Worm (Caenorhabditis elegans) whole organism, late embryonic: Measurements from ENCODE around the gene F42A9.17.
A peak's percentile ranks its signal among the peaks of the same experiment; 100 is the strongest.

ENCODE experiments used
- C08G9.2 ChIP-seq: sonication (generic microtip); optimal IDR thresholded peaks from 2 replicates; lab custom pipeline; 2016; ENCODE audit warnings: mild to moderate bottlenecking, missing genetic modification characterization, moderate library complexity, missing compliant biosample characterization
- C38D4.7 ChIP-seq: fragments of 200-800 bp; sonication (Bioruptor generic); optimal IDR thresholded peaks from 2 replicates; lab custom pipeline; 2018; ENCODE audit warnings: mild to moderate bottlenecking, missing genetic modification characterization, moderate library complexity, missing compliant biosample characterization
- F13H6.1 ChIP-seq: sonication (generic microtip); optimal IDR thresholded peaks from 2 replicates; lab custom pipeline; 2016; ENCODE audit warnings: missing genetic modification characterization, missing compliant biosample characterization
- K02D7.2 ChIP-seq: sonication (generic microtip); optimal IDR thresholded peaks from 2 replicates; lab custom pipeline; 2017; ENCODE audit warnings: mild to moderate bottlenecking, missing genetic modification characterization, missing compliant biosample characterization
- T23F11.4 ChIP-seq: fragments of 200-800 bp; sonication (Bioruptor generic); optimal IDR thresholded peaks from 2 replicates; lab custom pipeline; 2018; ENCODE audit warnings: mild to moderate bottlenecking, missing genetic modification characterization, missing compliant biosample characterization
- ama-1 ChIP-seq: fragments of 150-350 bp; optimal IDR thresholded peaks from 2 replicates; lab custom pipeline; 2014
- ceh-14 ChIP-seq: sonication (generic microtip); optimal IDR thresholded peaks from 2 replicates; lab custom pipeline; 2016; ENCODE audit warnings: missing genotype, missing genetic modification characterization, missing compliant biosample characterization
- ceh-2 ChIP-seq: sonication (generic microtip); optimal IDR thresholded peaks from 2 replicates; lab custom pipeline; 2016; ENCODE audit warnings: missing genotype, missing genetic modification characterization, missing compliant biosample characterization
- ceh-22 ChIP-seq: sonication (generic microtip); optimal IDR thresholded peaks from 2 replicates; lab custom pipeline; 2017; ENCODE audit warnings: missing biosample characterization, missing genetic modification characterization
- ceh-31 ChIP-seq: sonication (generic microtip); optimal IDR thresholded peaks from 2 replicates; lab custom pipeline; 2016; ENCODE audit warnings: missing genetic modification characterization, missing compliant biosample characterization
- ceh-6 ChIP-seq: fragments of 200-800 bp; sonication (Bioruptor generic); optimal IDR thresholded peaks from 2 replicates; lab custom pipeline; 2018; ENCODE audit warnings: mild to moderate bottlenecking, missing genetic modification characterization, missing compliant biosample characterization
- che-1 ChIP-seq: sonication (generic microtip); optimal IDR thresholded peaks from 2 replicates; lab custom pipeline; 2016; ENCODE audit warnings: mild to moderate bottlenecking, missing genetic modification characterization, missing compliant biosample characterization
- dve-1 ChIP-seq: sonication (generic microtip); optimal IDR thresholded peaks from 2 replicates; lab custom pipeline; 2017; ENCODE audit warnings: antibody characterized with exemption, mild to moderate bottlenecking, missing genetic modification characterization, missing compliant biosample characterization
- elt-2 ChIP-seq: sonication (generic microtip); optimal IDR thresholded peaks from 2 replicates; lab custom pipeline; 2016; ENCODE audit warnings: missing genetic modification reagents, missing genetic modification characterization, missing compliant biosample characterization
- elt-4 ChIP-seq: sonication (generic microtip); optimal IDR thresholded peaks from 2 replicates; lab custom pipeline; 2016; ENCODE audit warnings: missing genetic modification characterization, missing compliant biosample characterization
- ets-4 ChIP-seq: sonication (generic microtip); optimal IDR thresholded peaks from 2 replicates; lab custom pipeline; 2016; ENCODE audit warnings: missing genetic modification characterization, missing compliant biosample characterization
- fkh-10 ChIP-seq: fragments of 150-350 bp; optimal IDR thresholded peaks from 2 replicates; lab custom pipeline; 2014; ENCODE audit warnings: missing biosample characterization, missing genetic modification reagents, missing genetic modification characterization
- hlh-13 ChIP-seq: fragments of 200-800 bp; sonication (Bioruptor generic); optimal IDR thresholded peaks from 2 replicates; lab custom pipeline; 2018; ENCODE audit warnings: mild to moderate bottlenecking, missing genetic modification characterization, missing compliant biosample characterization
- hlh-15 ChIP-seq: sonication (generic microtip); optimal IDR thresholded peaks from 2 replicates; lab custom pipeline; 2016; ENCODE audit warnings: missing genetic modification characterization, missing compliant biosample characterization
- hlh-30 ChIP-seq: sonication (generic microtip); optimal IDR thresholded peaks from 2 replicates; lab custom pipeline; 2017; ENCODE audit warnings: antibody characterized with exemption, missing genetic modification characterization, missing compliant biosample characterization; ENCODE audit not compliant: insufficient read depth
- hlh-6 ChIP-seq: sonication (generic microtip); optimal IDR thresholded peaks from 2 replicates; lab custom pipeline; 2016; ENCODE audit warnings: missing genotype, missing genetic modification characterization, missing compliant biosample characterization
- hlh-8 ChIP-seq: sonication (generic microtip); optimal IDR thresholded peaks from 2 replicates; lab custom pipeline; 2016; ENCODE audit warnings: missing genotype, missing genetic modification characterization, missing compliant biosample characterization
- lin-11 ChIP-seq: fragments of 200-800 bp; sonication (Bioruptor generic); optimal IDR thresholded peaks from 2 replicates; lab custom pipeline; 2018; ENCODE audit warnings: mild to moderate bottlenecking, missing genetic modification characterization, missing compliant biosample characterization
- madf-2 ChIP-seq: sonication (generic microtip); optimal IDR thresholded peaks from 2 replicates; lab custom pipeline; 2017; ENCODE audit warnings: missing genetic modification characterization, missing compliant biosample characterization
- mec-3 ChIP-seq: sonication (generic microtip); optimal IDR thresholded peaks from 2 replicates; lab custom pipeline; 2016; ENCODE audit warnings: borderline replicate concordance, missing genetic modification characterization, missing compliant biosample characterization
- nfya-1 ChIP-seq: sonication (generic microtip); optimal IDR thresholded peaks from 2 replicates; lab custom pipeline; 2017; ENCODE audit warnings: missing genetic modification characterization, mild to moderate bottlenecking, missing compliant biosample characterization, antibody characterized with exemption, moderate library complexity
- nhr-11 ChIP-seq: fragments of 150-350 bp; optimal IDR thresholded peaks from 2 replicates; lab custom pipeline; 2014; ENCODE audit warnings: missing biosample characterization, missing genetic modification characterization
- npax-4 ChIP-seq: sonication (generic microtip); optimal IDR thresholded peaks from 2 replicates; lab custom pipeline; 2016; ENCODE audit warnings: missing genetic modification characterization, missing compliant biosample characterization
- odd-2 ChIP-seq: sonication (generic microtip); optimal IDR thresholded peaks from 2 replicates; lab custom pipeline; 2017; ENCODE audit warnings: antibody characterized with exemption, mild to moderate bottlenecking, missing genetic modification characterization, missing compliant biosample characterization
- pat-9 ChIP-seq: fragments of 200-800 bp; sonication (Bioruptor generic); optimal IDR thresholded peaks from 2 replicates; lab custom pipeline; 2018; ENCODE audit warnings: mild to moderate bottlenecking, missing genetic modification characterization, moderate library complexity, missing compliant biosample characterization
- pqm-1 ChIP-seq: sonication (generic microtip); optimal IDR thresholded peaks from 2 replicates; lab custom pipeline; 2016; ENCODE audit warnings: missing genetic modification characterization, missing compliant biosample characterization
- ref-2 ChIP-seq: sonication (generic microtip); optimal IDR thresholded peaks from 2 replicates; lab custom pipeline; 2016; ENCODE audit warnings: missing genetic modification characterization, missing compliant biosample characterization
- rnt-1 ChIP-seq: sonication (generic microtip); optimal IDR thresholded peaks from 2 replicates; lab custom pipeline; 2016; ENCODE audit warnings: missing genetic modification characterization, missing compliant biosample characterization
- sox-2 ChIP-seq: fragments of 200-800 bp; sonication (Bioruptor generic); IDR thresholded peaks from 2 replicates; pipeline ENCODE4 v1.3.6; 2022; ENCODE audit warnings: missing genetic modification reagents, missing genetic modification characterization, missing compliant biosample characterization
- sox-4 ChIP-seq: sonication (generic microtip); optimal IDR thresholded peaks from 2 replicates; lab custom pipeline; 2017; ENCODE audit warnings: mild to moderate bottlenecking, missing genetic modification characterization, inconsistent platforms, missing compliant biosample characterization
- tbx-2 ChIP-seq: sonication (generic microtip); optimal IDR thresholded peaks from 2 replicates; lab custom pipeline; 2016; ENCODE audit warnings: missing genetic modification characterization, missing compliant biosample characterization
- unc-42 ChIP-seq: sonication (generic microtip); optimal IDR thresholded peaks from 2 replicates; lab custom pipeline; 2016; ENCODE audit warnings: missing genotype, missing genetic modification characterization, missing compliant biosample characterization
- unc-55 ChIP-seq: sonication (generic microtip); optimal IDR thresholded peaks from 2 replicates; lab custom pipeline; 2017; ENCODE audit warnings: missing biosample characterization, missing genetic modification reagents, missing genetic modification characterization
- unc-86 ChIP-seq: sonication (generic microtip); optimal IDR thresholded peaks from 2 replicates; lab custom pipeline; 2016; ENCODE audit warnings: missing genetic modification characterization, missing compliant biosample characterization
- zip-5 ChIP-seq: sonication (generic microtip); optimal IDR thresholded peaks from 2 replicates; lab custom pipeline; 2016; ENCODE audit warnings: missing genetic modification characterization, missing compliant biosample characterization

Gene F42A9.17

DNA sequence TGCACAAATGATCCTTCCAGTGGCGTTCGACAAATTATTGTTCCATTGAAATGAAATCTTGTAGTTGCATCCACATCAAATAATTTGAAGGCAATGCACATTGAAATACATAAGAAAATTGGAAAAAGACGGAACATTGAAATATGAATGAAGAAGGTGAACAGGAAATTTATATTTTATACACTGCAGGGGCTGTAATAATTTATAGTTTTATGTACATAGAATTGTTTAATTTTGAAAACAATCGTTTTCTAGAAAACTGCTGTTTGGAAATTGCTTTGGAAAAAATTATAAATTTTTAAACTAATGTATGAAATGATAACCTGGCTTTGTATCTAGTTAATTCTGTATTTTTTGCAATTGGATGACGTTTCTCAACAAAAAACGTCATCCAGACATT lies 16.4 kb downstream of the F42A9.17 start, which contains the start of gene Y59H11AR.3:
Gene Y59H11AR.3 (minus strand): TSS at position 101 of the 400 bp plus-strand sequence.
- no peak for TF ChIP-seq ama-1 (lab: Kevin White, UChicago)
- no peak for TF ChIP-seq elt-4 (tag; lab: Kevin White, UChicago)
- TF ChIP-seq K02D7.2 (tag; lab: Kevin White, UChicago), result no peak
- TF ChIP-seq lin-11 (tag; lab: Kevin White, UChicago), result no peak

ce11 chrIV:8587605-8588004 lies 24.1 kb downstream of the F42A9.17 start:
- TF ChIP-seq ama-1 (lab: Kevin White, UChicago), result no peak
- TF ChIP-seq rnt-1, result no peak
- TF ChIP-seq nhr-11 (tag; lab: Kevin White, UChicago), result no peak
- TF ChIP-seq ceh-6 (GFP tag; lab: Kevin White, UChicago), result no peak
- no peak for TF ChIP-seq unc-86 (tag; lab: Kevin White, UChicago)
- TF ChIP-seq pqm-1 (tag; lab: Kevin White, UChicago), result no peak
- no peak for TF ChIP-seq elt-4 (tag; lab: Kevin White, UChicago)
- no peak for TF ChIP-seq fkh-10 (GFP tag; lab: Kevin White, UChicago)
- no peak for TF ChIP-seq unc-42
- no peak for TF ChIP-seq K02D7.2 (tag; lab: Kevin White, UChicago)
- TF ChIP-seq che-1 (tag; lab: Kevin White, UChicago), result no peak
- no peak for TF ChIP-seq hlh-15 (tag; lab: Kevin White, UChicago)
- no peak for TF ChIP-seq odd-2
- TF ChIP-seq F13H6.1 (tag; lab: Kevin White, UChicago), result no peak
- TF ChIP-seq madf-2 (tag; lab: Kevin White, UChicago), result no peak
- no peak for TF ChIP-seq C38D4.7 (GFP tag; lab: Kevin White, UChicago)
- no peak for TF ChIP-seq ceh-2 (tag; lab: Kevin White, UChicago)
- TF ChIP-seq sox-2 (GFP tag; lab: Robert Waterston, UW), result no peak

DNA sequence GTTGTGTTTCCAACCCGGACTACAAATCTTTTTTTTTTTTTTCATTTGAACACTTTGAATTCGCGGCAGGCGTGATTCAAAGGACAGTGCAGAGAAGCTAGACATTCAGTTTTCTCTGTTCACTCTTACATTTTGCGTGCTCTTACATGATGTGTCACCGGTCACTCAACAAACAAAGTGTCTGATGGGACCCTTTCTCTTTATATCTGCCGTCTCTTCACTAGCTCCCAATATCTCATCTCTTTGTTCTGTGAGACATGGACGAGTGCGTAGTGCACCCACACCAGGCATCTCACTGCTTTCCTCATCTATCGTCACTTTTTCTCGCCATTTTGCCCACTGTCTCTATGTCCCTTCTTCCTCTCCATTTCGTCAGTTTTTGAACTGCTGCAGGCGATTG lies 24.7 kb downstream of the F42A9.17 start:
- no peak for TF ChIP-seq hlh-8 (tag; lab: Kevin White, UChicago)
- TF ChIP-seq dve-1 (tag; lab: Kevin White, UChicago), result no peak
- no peak for TF ChIP-seq pat-9 (tag; lab: Kevin White, UChicago)
- peak; percentile 80 for TF ChIP-seq unc-55
- TF ChIP-seq T23F11.4 (GFP tag; lab: Kevin White, UChicago), result no peak
- no peak for TF ChIP-seq npax-4 (tag; lab: Kevin White, UChicago)
- no peak for TF ChIP-seq C08G9.2 (tag; lab: Kevin White, UChicago)
- peak; percentile 3 for TF ChIP-seq tbx-2 (tag; lab: Kevin White, UChicago)
- peak; percentile 17 for TF ChIP-seq F13H6.1 (tag; lab: Kevin White, UChicago)
- peak; percentile 29 for TF ChIP-seq nfya-1
- TF ChIP-seq ceh-14, result peak; percentile 35
- no peak for TF ChIP-seq sox-2 (GFP tag; lab: Robert Waterston, UW)
- TF ChIP-seq unc-86 (tag; lab: Kevin White, UChicago), result no peak
- peak; percentile 5 for TF ChIP-seq ceh-31 (tag; lab: Kevin White, UChicago)
- TF ChIP-seq hlh-15 (tag; lab: Kevin White, UChicago), result no peak
- no peak for TF ChIP-seq hlh-13 (GFP tag; lab: Kevin White, UChicago)
- TF ChIP-seq zip-5 (tag; lab: Kevin White, UChicago), result no peak

DNA sequence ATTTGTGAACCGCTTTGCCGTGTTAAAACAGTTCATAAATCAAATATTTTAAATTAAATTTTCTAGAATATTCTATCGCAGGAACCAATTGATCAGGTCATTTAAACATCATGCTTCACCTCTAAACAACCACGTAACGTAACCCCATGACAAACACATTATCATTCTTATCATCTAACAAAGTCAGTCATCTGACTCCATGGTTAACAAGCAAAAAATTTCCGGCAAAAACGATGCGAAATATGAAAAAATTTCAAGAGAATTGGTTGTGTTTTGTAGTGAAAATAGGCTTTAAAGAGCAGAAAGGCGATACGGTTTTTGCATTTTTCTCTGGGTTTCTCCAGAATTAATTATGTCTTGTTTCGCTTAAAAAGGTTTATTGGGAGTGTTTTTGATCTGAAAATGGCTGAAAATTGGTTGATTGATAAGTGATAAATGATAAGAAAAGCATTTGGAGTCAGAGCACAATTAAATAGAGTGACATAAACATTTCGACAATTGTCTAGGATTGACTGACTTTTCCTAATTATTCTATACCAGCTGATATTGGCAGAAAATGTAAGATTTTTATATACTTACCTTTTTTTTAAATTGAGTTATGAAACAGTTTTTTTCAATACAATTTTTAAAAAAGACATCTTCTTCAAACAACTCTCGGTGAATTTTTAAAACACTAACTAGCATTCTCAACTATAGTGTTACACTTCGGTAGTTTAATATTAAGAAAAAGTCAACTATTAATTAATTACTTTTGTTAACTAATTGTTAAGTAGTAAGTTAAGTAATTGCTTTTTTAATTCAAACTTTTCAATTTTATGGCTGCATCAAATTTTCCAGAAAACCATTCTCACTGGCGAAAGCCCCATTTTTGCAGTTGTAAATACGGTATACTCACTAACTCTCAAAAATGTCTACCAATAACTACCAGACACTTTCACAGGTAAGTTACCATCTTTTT lies 26.4 kb downstream of the F42A9.17 start, which contains the start of gene catp-7:
Gene catp-7 (plus strand): TSS at position 908 of the 958 bp plus-strand sequence.
- TF ChIP-seq hlh-6 (tag; lab: Kevin White, UChicago), result no peak
- TF ChIP-seq zip-5 (tag; lab: Kevin White, UChicago), result no peak
- TF ChIP-seq elt-4 (tag; lab: Kevin White, UChicago), result no peak
- TF ChIP-seq fkh-10 (GFP tag; lab: Kevin White, UChicago), result no peak
- no peak for TF ChIP-seq hlh-15 (tag; lab: Kevin White, UChicago)
- TF ChIP-seq sox-2 (GFP tag; lab: Robert Waterston, UW), result no peak
- TF ChIP-seq pqm-1 (tag; lab: Kevin White, UChicago), result peak; percentile 18
- no peak for TF ChIP-seq sox-4
- TF ChIP-seq mec-3 (tag; lab: Kevin White, UChicago), result no peak
- TF ChIP-seq nfya-1, result no peak
- TF ChIP-seq ceh-22, result no peak
- TF ChIP-seq ref-2 (tag; lab: Kevin White, UChicago), result no peak
- no peak for TF ChIP-seq hlh-30 (tag; lab: Kevin White, UChicago)
- no peak for TF ChIP-seq ets-4 (tag; lab: Kevin White, UChicago)
- peak; percentile 22 for TF ChIP-seq elt-2 (tag; lab: Kevin White, UChicago)
- TF ChIP-seq hlh-8 (tag; lab: Kevin White, UChicago), result no peak
- no peak for TF ChIP-seq madf-2 (tag; lab: Kevin White, UChicago)
- no peak for TF ChIP-seq unc-42
